Fruit fly (Drosophila melanogaster) whole organism, embryonic: ENCODE data around the gene CG7650.

ENCODE experiments used
- Asciz ChIP-seq: fragments of 200-800 bp; sonication (Bioruptor generic); optimal IDR thresholded peaks from 2 replicates; lab custom pipeline; 2017; ENCODE audit warnings: missing biosample characterization, mild to moderate bottlenecking, missing genetic modification characterization, missing genetic modification reagents
- BEAF-32 ChIP-seq: fragments of 200-800 bp; sonication (Bioruptor generic); optimal IDR thresholded peaks from 3 replicates; lab custom pipeline; 2017; ENCODE audit warnings: missing biosample characterization, missing genetic modification characterization, mild to moderate bottlenecking, moderate library complexity, missing genetic modification reagents
- CG10267 ChIP-seq: fragments of 200-800 bp; sonication (Bioruptor generic); optimal IDR thresholded peaks from 2 replicates; lab custom pipeline; 2018; ENCODE audit warnings: missing biosample characterization, mild to moderate bottlenecking, missing genetic modification characterization, moderate library complexity
- CG11093 ChIP-seq: fragments of 200-800 bp; sonication (Bioruptor generic); IDR thresholded peaks from 3 replicates; pipeline ENCODE4 v1.3.6; 2022; ENCODE audit warnings: missing biosample characterization, missing genetic modification characterization
- CG11456 ChIP-seq: fragments of 200-800 bp; sonication (Bioruptor generic); IDR thresholded peaks from 3 replicates; pipeline ENCODE4 v1.3.6; 2022; ENCODE audit warnings: missing biosample characterization, missing genetic modification characterization
- CG12071 ChIP-seq: fragments of 200-800 bp; sonication (Bioruptor generic); optimal IDR thresholded peaks from 3 replicates; lab custom pipeline; 2018; ENCODE audit warnings: missing biosample characterization, mild to moderate bottlenecking, missing genetic modification characterization
- CG12104 ChIP-seq: fragments of 200-800 bp; sonication (Bioruptor generic); optimal IDR thresholded peaks from 3 replicates; lab custom pipeline; 2016; ENCODE audit warnings: missing biosample characterization, missing genetic modification characterization
- CG13296 ChIP-seq: fragments of 200-800 bp; sonication (Bioruptor generic); optimal IDR thresholded peaks from 3 replicates; lab custom pipeline; 2018; ENCODE audit warnings: missing biosample characterization, mild to moderate bottlenecking, missing genetic modification characterization
- CG14710 ChIP-seq: fragments of 200-800 bp; sonication (Bioruptor generic); optimal IDR thresholded peaks from 3 replicates; lab custom pipeline; 2019; ENCODE audit warnings: missing biosample characterization, mild to moderate bottlenecking, missing genetic modification characterization, moderate library complexity
- CG15073 ChIP-seq: fragments of 200-800 bp; sonication (Bioruptor generic); optimal IDR thresholded peaks from 2 replicates; lab custom pipeline; 2016; ENCODE audit warnings: missing biosample characterization, missing genetic modification characterization
- CG17829 ChIP-seq: fragments of 200-800 bp; optimal IDR thresholded peaks from 2 replicates; lab custom pipeline; 2019; ENCODE audit warnings: missing biosample characterization, mild to moderate bottlenecking, missing genetic modification characterization, moderate library complexity
- CG30403 ChIP-seq: fragments of 200-800 bp; sonication (Bioruptor generic); optimal IDR thresholded peaks from 3 replicates; lab custom pipeline; 2016; ENCODE audit warnings: missing biosample characterization, missing genetic modification characterization
- CG30431 ChIP-seq: fragments of 200-800 bp; sonication (Bioruptor generic); optimal IDR thresholded peaks from 2 replicates; lab custom pipeline; 2017; ENCODE audit warnings: missing biosample characterization, missing genetic modification characterization
- CG3407 ChIP-seq: fragments of 200-800 bp; sonication (Bioruptor generic); optimal IDR thresholded peaks from 2 replicates; lab custom pipeline; 2018; ENCODE audit warnings: missing biosample characterization, mild to moderate bottlenecking, missing genetic modification characterization
- CG3847 ChIP-seq: fragments of 200-800 bp; sonication (Bioruptor generic); IDR thresholded peaks from 2 replicates; pipeline ENCODE4 v1.3.6; 2022; ENCODE audit warnings: missing biosample characterization, missing genetic modification characterization
- CG4360 ChIP-seq: fragments of 200-800 bp; sonication (Bioruptor generic); IDR thresholded peaks from 2 replicates; pipeline ENCODE4 v1.3.6; 2022; ENCODE audit warnings: missing biosample characterization, missing genetic modification characterization
- CG6654 ChIP-seq: fragments of 200-800 bp; sonication (Bioruptor generic); optimal IDR thresholded peaks from 2 replicates; lab custom pipeline; 2017; ENCODE audit warnings: missing biosample characterization, mild to moderate bottlenecking, missing genetic modification characterization
- CG6791 ChIP-seq: fragments of 200-800 bp; sonication (Bioruptor generic); IDR thresholded peaks from 3 replicates; pipeline ENCODE4 v1.3.6; 2022; ENCODE audit warnings: missing biosample characterization, missing genetic modification characterization; ENCODE audit not compliant: partially characterized antibody
- CG7357 ChIP-seq: fragments of 200-800 bp; sonication (Bioruptor generic); IDR thresholded peaks from 3 replicates; pipeline ENCODE4 v1.3.6; 2022; ENCODE audit warnings: missing biosample characterization, missing genetic modification characterization
- CG7839 ChIP-seq: fragments of 200-800 bp; sonication (Bioruptor generic); optimal IDR thresholded peaks from 3 replicates; lab custom pipeline; 2018; ENCODE audit warnings: missing biosample characterization, mild to moderate bottlenecking, missing genetic modification characterization, moderate library complexity
- Dbx ChIP-seq: fragments of 200-800 bp; sonication (Bioruptor generic); IDR thresholded peaks from 3 replicates; pipeline ENCODE4 v1.3.6; 2022; ENCODE audit warnings: missing biosample characterization, missing genetic modification characterization
- Dll ChIP-seq: fragments of 200-800 bp; sonication (Bioruptor generic); IDR thresholded peaks from 4 replicates; pipeline ENCODE4 v1.3.6; 2022; ENCODE audit warnings: missing biosample characterization, missing genetic modification characterization; ENCODE audit not compliant: partially characterized antibody
- Doc3 ChIP-seq: fragments of 200-800 bp; sonication (Bioruptor generic); IDR thresholded peaks from 3 replicates; pipeline ENCODE4 v1.3.6; 2022; ENCODE audit warnings: missing biosample characterization, missing genetic modification characterization; ENCODE audit not compliant: partially characterized antibody
- Dp ChIP-seq: fragments of 200-800 bp; sonication (Bioruptor generic); optimal IDR thresholded peaks from 2 replicates; lab custom pipeline; 2018; ENCODE audit warnings: missing biosample characterization, mild to moderate bottlenecking, missing genetic modification characterization, moderate library complexity
- Dref ChIP-seq: fragments of 200-800 bp; sonication (Bioruptor generic); IDR thresholded peaks from 2 replicates; pipeline ENCODE4 v1.3.6; 2022; ENCODE audit warnings: missing biosample characterization, missing genetic modification characterization
- E2f2 ChIP-seq: fragments of 200-800 bp; sonication (Bioruptor generic); IDR thresholded peaks from 2 replicates; pipeline ENCODE4 v1.3.6; 2022; ENCODE audit warnings: missing biosample characterization, missing genetic modification characterization
- ERR ChIP-seq: fragments of 200-800 bp; sonication (Bioruptor generic); optimal IDR thresholded peaks from 2 replicates; lab custom pipeline; 2016; ENCODE audit warnings: missing biosample characterization, missing genetic modification characterization
- HLH3B ChIP-seq: fragments of 200-800 bp; sonication (Bioruptor generic); IDR thresholded peaks from 2 replicates; pipeline ENCODE4 v1.3.6; 2022; ENCODE audit warnings: missing biosample characterization, missing genetic modification characterization
- HLH54F ChIP-seq: fragments of 200-800 bp; sonication (Bioruptor generic); optimal IDR thresholded peaks from 3 replicates; lab custom pipeline; 2016; ENCODE audit warnings: missing biosample characterization, missing genetic modification characterization
- Hr3 ChIP-seq: fragments of 200-800 bp; sonication (Bioruptor generic); optimal IDR thresholded peaks from 3 replicates; lab custom pipeline; 2016; ENCODE audit warnings: missing biosample characterization, missing genetic modification characterization
- Lim3 ChIP-seq: fragments of 200-800 bp; sonication (Bioruptor generic); IDR thresholded peaks from 2 replicates; pipeline ENCODE4 v1.3.6; 2022; ENCODE audit warnings: missing biosample characterization, missing genetic modification characterization
- Med ChIP-seq: fragments of 200-800 bp; sonication (Bioruptor generic); peaks from one replicate; lab custom pipeline; 2016; ENCODE audit warnings: missing biosample characterization, missing genetic modification characterization, mild to moderate bottlenecking, inconsistent platforms, moderate library complexity
- Oli ChIP-seq: fragments of 200-800 bp; sonication (Bioruptor generic); optimal IDR thresholded peaks from 2 replicates; lab custom pipeline; 2018; ENCODE audit warnings: missing biosample characterization, mild to moderate bottlenecking, missing genetic modification characterization, moderate library complexity
- Rx ChIP-seq: fragments of 200-800 bp; sonication (Bioruptor generic); IDR thresholded peaks from 2 replicates; pipeline ENCODE4 v1.3.6; 2022; ENCODE audit warnings: missing biosample characterization, missing genetic modification characterization
- Spps ChIP-seq: fragments of 200-800 bp; sonication (Bioruptor generic); optimal IDR thresholded peaks from 2 replicates; lab custom pipeline; 2018; ENCODE audit warnings: missing biosample characterization, mild to moderate bottlenecking, missing genetic modification characterization
- crp ChIP-seq, 2 experiments: fragments of 200-800 bp; sonication (Bioruptor generic); optimal IDR thresholded peaks; 2 replicates in 1 of 2; 3 replicates in 1 of 2; lab custom pipeline; 2017; ENCODE audit warnings: missing biosample characterization in 2 of 2, missing genetic modification characterization in 2 of 2, mild to moderate bottlenecking in 1 of 2, moderate library complexity in 1 of 2
- disco-r ChIP-seq: fragments of 200-800 bp; sonication (Bioruptor generic); optimal IDR thresholded peaks from 2 replicates; lab custom pipeline; 2016; ENCODE audit warnings: missing biosample characterization, missing genetic modification characterization
- ems ChIP-seq: fragments of 200-800 bp; sonication (Bioruptor generic); optimal IDR thresholded peaks from 3 replicates; lab custom pipeline; 2016; ENCODE audit warnings: missing biosample characterization, missing genetic modification characterization
- exex ChIP-seq: fragments of 200-800 bp; sonication (Bioruptor generic); optimal IDR thresholded peaks from 4 replicates; lab custom pipeline; 2018; ENCODE audit warnings: missing biosample characterization, mild to moderate bottlenecking, missing genetic modification characterization, moderate library complexity
- gce ChIP-seq: fragments of 200-800 bp; sonication (Bioruptor generic); IDR thresholded peaks from 3 replicates; pipeline ENCODE4 v1.3.6; 2022; ENCODE audit warnings: missing biosample characterization, missing genetic modification characterization
- kah ChIP-seq: fragments of 200-800 bp; sonication (Bioruptor generic); optimal IDR thresholded peaks from 2 replicates; lab custom pipeline; 2018; ENCODE audit warnings: missing biosample characterization, mild to moderate bottlenecking, missing genetic modification characterization
- kay ChIP-seq: fragments of 200-800 bp; sonication (Bioruptor generic); optimal IDR thresholded peaks from 2 replicates; lab custom pipeline; 2016; ENCODE audit warnings: missing biosample characterization, missing genetic modification characterization
- pum ChIP-seq: fragments of 200-800 bp; sonication (Bioruptor generic); optimal IDR thresholded peaks from 2 replicates; lab custom pipeline; 2016; ENCODE audit warnings: missing biosample characterization, missing genetic modification characterization
- run ChIP-seq: fragments of 200-800 bp; sonication (Bioruptor generic); optimal IDR thresholded peaks from 3 replicates; lab custom pipeline; 2018; ENCODE audit warnings: missing biosample characterization, mild to moderate bottlenecking, missing genetic modification characterization
- trem ChIP-seq: fragments of 200-800 bp; optimal IDR thresholded peaks from 3 replicates; lab custom pipeline; 2019; ENCODE audit warnings: missing biosample characterization, mild to moderate bottlenecking, missing genetic modification characterization, moderate library complexity
- zen2 ChIP-seq: fragments of 200-800 bp; sonication (Bioruptor generic); IDR thresholded peaks from 3 replicates; pipeline ENCODE4 v1.3.6; 2022; ENCODE audit warnings: missing biosample characterization, missing genetic modification characterization; ENCODE audit not compliant: partially characterized antibody

CG7650 gene

DNA sequence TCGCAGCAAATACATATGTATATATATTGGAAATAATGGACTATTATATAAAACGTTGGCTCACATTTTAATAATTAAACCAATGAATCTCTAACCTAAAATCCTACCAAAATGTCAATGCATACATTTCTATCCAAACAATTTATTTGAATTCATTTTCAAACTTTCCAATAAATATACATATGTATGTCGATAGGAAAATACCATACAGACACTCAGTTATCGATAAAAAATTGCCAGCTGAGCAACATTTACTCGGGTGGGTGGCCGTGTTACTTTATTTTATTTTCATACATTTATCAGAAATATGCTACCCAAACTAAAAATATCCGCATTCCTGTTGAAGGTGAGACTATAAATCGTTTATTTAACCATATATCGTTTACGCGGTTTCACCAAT is 33.8 kb downstream of the CG7650 start, which contains the start of gene Ufsp2 (continued):
- 0 out of 3 replicates have a peak, but pooled peaks have one; percentile 48 for TF ChIP-seq zen2 (GFP tag; lab: Robert Waterston, UW)
- TF ChIP-seq Hr3 (GFP tag; lab: Kevin White, UChicago) = no peak
- peak; percentile 22 for TF ChIP-seq trem (tag; lab: Kevin White, UChicago)
- TF ChIP-seq Dll (GFP tag; lab: Robert Waterston, UW) = peak; percentile 46; the same call in 2 of the 4 replicates
- no peak for TF ChIP-seq CG14710 (tag; lab: Kevin White, UChicago)
- TF ChIP-seq run (tag; lab: Kevin White, UChicago) = no peak
- TF ChIP-seq crp (GFP tag; optimal IDR thresholded peaks at IDR 0.05; lab: Kevin White, UChicago) = peak in 1 of 2 experiments; percentile 69
- TF ChIP-seq Rx (GFP tag; lab: Robert Waterston, UW) = no peak
- TF ChIP-seq Lim3 (GFP tag; lab: Robert Waterston, UW) = no peak
- no peak for TF ChIP-seq Oli (tag; lab: Kevin White, UChicago)
- no peak for TF ChIP-seq CG15073 (GFP tag; lab: Kevin White, UChicago)
- TF ChIP-seq E2f2 (GFP tag; lab: Robert Waterston, UW) = peak; percentile 58; the same call in 1 of the 2 replicates
- TF ChIP-seq BEAF-32 (GFP tag; lab: Kevin White, UChicago) = peak; percentile 15
- no peak for TF ChIP-seq ERR (GFP tag; lab: Kevin White, UChicago)
- TF ChIP-seq Doc3 (GFP tag; lab: Robert Waterston, UW) = peak; percentile 28; the same call in 1 of the 3 replicates
- TF ChIP-seq CG4360 (GFP tag; lab: Robert Waterston, UW) = no peak
- no peak for TF ChIP-seq CG11093
- peak; percentile 55 for TF ChIP-seq Dref
- TF ChIP-seq CG3847 (GFP tag; lab: Robert Waterston, UW) = no peak
- TF ChIP-seq HLH54F (GFP tag; lab: Kevin White, UChicago) = no peak
- TF ChIP-seq CG17829 (tag; lab: Kevin White, UChicago) = no peak

dm6 chr3L:15570571-15570970 is 39.6 kb downstream of the CG7650 start:
- TF ChIP-seq CG12104 (GFP tag; lab: Kevin White, UChicago) (no peak), CG6791 (GFP tag; lab: Robert Waterston, UW) (no peak), CG7357 (GFP tag; lab: Robert Waterston, UW) (no peak)

dm6 chr3L:15568748-15569147 is 41.4 kb downstream of the CG7650 start:
- TF ChIP-seq CG10267 (tag; lab: Kevin White, UChicago) (no peak), Dbx (0 out of 3 replicates have a peak, but pooled peaks have one; percentile 0), CG3407 (no peak), gce (GFP tag; lab: Robert Waterston, UW) (no peak), CG11456 (0 out of 3 replicates have a peak, but pooled peaks have one; percentile 18)

- peak; percentile 96 for TF ChIP-seq Med (GFP tag; lab: Kevin White, UChicago)
- TF ChIP-seq ems (GFP tag; lab: Kevin White, UChicago) = no peak
- TF ChIP-seq CG13296 = peak; percentile 92
- no peak for TF ChIP-seq Dp (GFP tag; lab: Kevin White, UChicago)
- TF ChIP-seq Asciz = peak; percentile 84
- TF ChIP-seq CG6654 = no peak
- peak; percentile 69 for TF ChIP-seq exex (tag; lab: Kevin White, UChicago)
- no peak for TF ChIP-seq Spps (tag; lab: Kevin White, UChicago)
- no peak for TF ChIP-seq pum
- TF ChIP-seq kah (GFP tag; lab: Kevin White, UChicago) = peak; percentile 70
- TF ChIP-seq CG30403 (GFP tag; lab: Kevin White, UChicago) = no peak
- TF ChIP-seq kay (GFP tag; lab: Kevin White, UChicago) = no peak
- TF ChIP-seq CG12071 (GFP tag; lab: Kevin White, UChicago) = peak; percentile 89
- TF ChIP-seq CG30431 = peak; percentile 36
- peak; percentile 49; the same call in 1 of the 2 replicates for TF ChIP-seq HLH3B (GFP tag; lab: Robert Waterston, UW)
- TF ChIP-seq disco-r (GFP tag; lab: Kevin White, UChicago) = peak; percentile 2
- 0 out of 3 replicates have a peak, but pooled peaks have one; percentile 7 for TF ChIP-seq CG7357 (GFP tag; lab: Robert Waterston, UW)
- TF ChIP-seq CG7839 (tag; lab: Kevin White, UChicago) = no peak
Observed at dm6 chr3L:15566484-15566955, 43.7 kb downstream of the CG7650 start.
